Fruit fly (Drosophila melanogaster) whole organism, adult: ENCODE measurements around the gene Aos1.

Experiments used
- CG14711 ChIP-seq: fragments of 200-800 bp; sonication (Bioruptor generic); optimal IDR thresholded peaks from 2 replicates; lab custom pipeline; 2018; ENCODE audit warnings: missing biosample characterization, mild to moderate bottlenecking, missing genetic modification characterization, moderate library complexity
- CG1620 ChIP-seq: fragments of 200-800 bp; sonication (Bioruptor generic); optimal IDR thresholded peaks from 2 replicates; lab custom pipeline; 2016; ENCODE audit warnings: missing biosample characterization, missing genetic modification characterization
- CG7045 ChIP-seq: fragments of 200-800 bp; sonication (Bioruptor generic); optimal IDR thresholded peaks from 2 replicates; lab custom pipeline; 2017; ENCODE audit warnings: missing biosample characterization, mild to moderate bottlenecking, missing genetic modification characterization
- CG7101 ChIP-seq: fragments of 200-800 bp; sonication (Bioruptor generic); optimal IDR thresholded peaks from 2 replicates; lab custom pipeline; 2018; ENCODE audit warnings: missing biosample characterization, mild to moderate bottlenecking, missing genetic modification characterization, moderate library complexity
- Crg-1 ChIP-seq: fragments of 200-800 bp; sonication (Bioruptor generic); optimal IDR thresholded peaks from 2 replicates; lab custom pipeline; 2016; ENCODE audit warnings: missing biosample characterization, missing genetic modification characterization
- cnc ChIP-seq, 2 experiments: fragments of >200 bp; optimal IDR thresholded peaks; 2 replicates each; lab custom pipeline; 2017
- kay ChIP-seq: fragments of 200-800 bp; sonication (Bioruptor generic); peaks from one replicate; lab custom pipeline; 2016; ENCODE audit warnings: missing biosample characterization, missing genetic modification characterization, borderline replicate concordance
- pad ChIP-seq: fragments of 200-800 bp; sonication (Bioruptor generic); optimal IDR thresholded peaks from 3 replicates; lab custom pipeline; 2017; ENCODE audit warnings: missing biosample characterization, missing genetic modification characterization, mild to moderate bottlenecking, moderate library complexity, missing genetic modification reagents
- toe ChIP-seq: fragments of 200-800 bp; sonication (Bioruptor generic); optimal IDR thresholded peaks from 2 replicates; lab custom pipeline; 2016; ENCODE audit warnings: missing biosample characterization, missing genetic modification characterization

DNA sequence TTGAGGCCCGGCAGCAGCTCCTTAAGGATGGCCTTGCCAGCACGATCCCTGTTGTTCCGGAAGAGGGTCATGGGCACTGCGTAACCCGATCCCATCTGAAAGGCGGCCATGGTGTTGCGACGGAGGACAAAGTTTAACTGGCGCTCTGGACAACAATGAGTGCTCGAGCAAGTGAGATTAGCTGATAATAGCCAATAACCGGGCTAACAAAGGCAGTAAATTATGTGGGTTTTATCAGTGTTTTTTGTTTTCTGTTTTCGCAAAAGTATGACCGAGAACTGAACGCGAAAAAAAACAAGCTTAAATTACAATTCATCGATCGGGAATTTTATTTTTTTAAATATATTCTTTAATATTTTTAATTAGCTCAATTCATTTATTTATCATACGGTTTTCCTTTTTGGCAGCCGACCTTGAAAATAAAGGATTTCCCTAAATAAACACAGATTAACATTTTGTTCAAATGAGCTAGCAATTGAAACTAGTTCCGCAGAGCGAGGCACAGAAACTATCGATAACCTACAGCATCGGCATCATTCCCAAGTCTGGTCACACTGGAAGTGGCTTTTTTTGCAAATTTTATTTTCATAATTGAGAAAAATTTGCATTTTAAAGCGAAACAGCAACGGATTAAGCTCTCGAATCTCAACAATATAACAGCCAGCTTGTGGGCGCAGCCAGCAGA is 20.2 kb downstream of the Aos1 start, which contains the start of the genes Dip-C and pps:
- no peak for TF ChIP-seq pad (GFP tag; lab: Kevin White, UChicago)
- TF ChIP-seq cnc (optimal IDR thresholded peaks at IDR 0.05; lab: Kevin White, UChicago) = no peak
- no peak for TF ChIP-seq Crg-1 (GFP tag; lab: Kevin White, UChicago)
- TF ChIP-seq kay (GFP tag; lab: Kevin White, UChicago) = no peak
- no peak for TF ChIP-seq CG7045
- no peak for TF ChIP-seq CG7101 (tag; lab: Kevin White, UChicago)
- no peak for TF ChIP-seq toe (GFP tag; lab: Kevin White, UChicago)
- TF ChIP-seq CG1620 (GFP tag; lab: Kevin White, UChicago) = no peak
- no peak for TF ChIP-seq CG14711 (tag; lab: Kevin White, UChicago)
